Worm (Caenorhabditis elegans): ENCODE data around the gene C18C4.7.

Gene C18C4.7

DNA sequence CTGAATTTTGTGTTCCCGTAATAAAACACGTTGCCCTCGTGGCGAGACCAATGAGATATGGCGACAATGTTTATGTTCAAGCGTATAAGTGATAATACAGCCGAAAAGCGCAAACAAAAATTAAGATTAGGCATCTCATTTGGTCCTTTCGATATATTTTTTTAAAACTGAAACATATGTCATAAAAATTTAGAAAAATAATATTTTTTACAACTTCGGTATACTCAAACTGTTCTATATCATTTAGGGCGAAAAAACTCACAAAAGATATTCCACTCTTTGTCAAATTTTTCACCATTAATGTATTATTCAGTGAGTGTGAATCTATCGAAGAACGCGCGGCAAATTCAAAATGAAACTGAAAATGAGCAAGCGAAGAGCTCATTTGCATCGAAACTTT is 28.5 kb downstream of the C18C4.7 start, which contains the start of gene cft-1:
Gene cft-1, plus strand, starts transcription at position 301 of the 400 bp plus-strand sequence.
- TF ChIP-seq elt-1 (tag; optimal IDR thresholded peaks at IDR 0.05) (no peak), mdl-1 (tag; optimal IDR thresholded peaks at IDR 0.05) (no peak), pha-4 (tag; optimal IDR thresholded peaks at IDR 0.05) (no peak), ztf-11 (tag; optimal IDR thresholded peaks at IDR 0.05) (no peak), egl-5 (tag; optimal IDR thresholded peaks at IDR 0.05) (no peak), ZK546.5 (tag; optimal IDR thresholded peaks at IDR 0.05) (no peak)

ce11 chrV:5536240-5536811 is 30.7 kb downstream of the C18C4.7 start, which contains the start of the genes cox-16 and syp-2:
Gene cox-16 (minus strand): TSS chrV:5536243.
Gene syp-2 (plus strand): TSS chrV:5536487.
- TF ChIP-seq nhr-237 (tag; optimal IDR thresholded peaks at IDR 0.05), result no peak
- TF ChIP-seq tbx-2 (tag; optimal IDR thresholded peaks at IDR 0.05), result no peak
- peak; percentile 9 for TF ChIP-seq lin-39 (tag; optimal IDR thresholded peaks at IDR 0.05)
- TF ChIP-seq daf-12 (tag; optimal IDR thresholded peaks at IDR 0.05), result no peak
- no peak for TF ChIP-seq snpc-4 (tag; optimal IDR thresholded peaks at IDR 0.05)
- TF ChIP-seq lin-15B (tag; optimal IDR thresholded peaks at IDR 0.05), result peak; percentile 2
- TF ChIP-seq ceh-82 (tag; optimal IDR thresholded peaks at IDR 0.05), result no peak
- TF ChIP-seq eor-1 (tag; optimal IDR thresholded peaks at IDR 0.05), result no peak
- no peak for TF ChIP-seq ZK546.5 (tag; optimal IDR thresholded peaks at IDR 0.05)
- TF ChIP-seq elt-1 (tag; optimal IDR thresholded peaks at IDR 0.05), result no peak
- TF ChIP-seq nhr-77 (tag; optimal IDR thresholded peaks at IDR 0.05), result no peak
- peak; percentile 23 for TF ChIP-seq pha-4 (tag; optimal IDR thresholded peaks at IDR 0.05)
- no peak for TF ChIP-seq nhr-67 (tag; optimal IDR thresholded peaks at IDR 0.05)
- no peak for TF ChIP-seq ama-1 (optimal IDR thresholded peaks at IDR 0.05)
- no peak for TF ChIP-seq ztf-11 (tag; optimal IDR thresholded peaks at IDR 0.05)
- TF ChIP-seq nhr-43 (tag; optimal IDR thresholded peaks at IDR 0.05; ENCODE audit: poor library complexity, severe bottlenecking), result no peak
- TF ChIP-seq elt-3 (tag; optimal IDR thresholded peaks at IDR 0.05), result no peak
- TF ChIP-seq aly-2 (tag; optimal IDR thresholded peaks at IDR 0.05), result no peak

DNA sequence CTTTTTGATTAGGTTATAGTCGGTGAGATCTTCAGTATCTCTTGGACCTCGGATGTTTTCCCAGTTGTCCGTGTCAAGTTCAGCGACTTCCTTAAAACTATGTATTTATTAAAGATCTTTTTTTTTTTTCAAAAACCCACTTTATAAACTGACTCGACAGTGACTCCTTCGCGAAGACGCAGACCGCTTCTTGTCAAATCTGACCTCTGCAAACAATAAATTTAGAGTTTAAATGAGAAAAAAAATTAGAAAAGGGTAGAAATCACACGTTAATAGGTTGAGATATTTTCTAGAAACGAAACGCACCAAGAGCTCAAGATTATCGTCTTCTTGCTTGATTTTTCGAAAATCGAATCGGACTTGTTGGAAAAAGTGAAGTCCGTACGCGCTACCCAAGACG is 31.2 kb downstream of the C18C4.7 start, which contains the start of gene C24G6.8:
Gene C24G6.8, minus strand, starts transcription at position 101 of the 400 bp plus-strand sequence.
- no peak for TF ChIP-seq lsy-12 (tag; optimal IDR thresholded peaks at IDR 0.05)
- no peak for TF ChIP-seq elt-1 (tag; optimal IDR thresholded peaks at IDR 0.05)
- TF ChIP-seq skn-1 (tag; optimal IDR thresholded peaks at IDR 0.05), result no peak
- no peak for TF ChIP-seq unc-39 (tag; optimal IDR thresholded peaks at IDR 0.05)
- TF ChIP-seq daf-12 (tag; optimal IDR thresholded peaks at IDR 0.05), result no peak
- TF ChIP-seq zag-1 (tag; optimal IDR thresholded peaks at IDR 0.05), result no peak
- TF ChIP-seq fkh-10 (GFP tag; optimal IDR thresholded peaks at IDR 0.05), result no peak
- no peak for TF ChIP-seq nfya-1 (tag; optimal IDR thresholded peaks at IDR 0.05; ENCODE audit: insufficient read depth)
- no peak for TF ChIP-seq mdl-1 (tag; optimal IDR thresholded peaks at IDR 0.05)
- no peak for TF ChIP-seq ceh-16 (tag; optimal IDR thresholded peaks at IDR 0.05)
- no peak for TF ChIP-seq fkh-2 (tag; optimal IDR thresholded peaks at IDR 0.05)
- no peak for TF ChIP-seq nhr-12 (tag; optimal IDR thresholded peaks at IDR 0.05)
- TF ChIP-seq nhr-25 (tag; optimal IDR thresholded peaks at IDR 0.05), result no peak
- TF ChIP-seq ceh-82 (tag; optimal IDR thresholded peaks at IDR 0.05), result no peak
- TF ChIP-seq sea-2 (GFP tag; optimal IDR thresholded peaks at IDR 0.05), result no peak
- TF ChIP-seq pqm-1 (tag; optimal IDR thresholded peaks at IDR 0.05), result no peak
- no peak for TF ChIP-seq fos-1 (tag; optimal IDR thresholded peaks at IDR 0.05)

DNA sequence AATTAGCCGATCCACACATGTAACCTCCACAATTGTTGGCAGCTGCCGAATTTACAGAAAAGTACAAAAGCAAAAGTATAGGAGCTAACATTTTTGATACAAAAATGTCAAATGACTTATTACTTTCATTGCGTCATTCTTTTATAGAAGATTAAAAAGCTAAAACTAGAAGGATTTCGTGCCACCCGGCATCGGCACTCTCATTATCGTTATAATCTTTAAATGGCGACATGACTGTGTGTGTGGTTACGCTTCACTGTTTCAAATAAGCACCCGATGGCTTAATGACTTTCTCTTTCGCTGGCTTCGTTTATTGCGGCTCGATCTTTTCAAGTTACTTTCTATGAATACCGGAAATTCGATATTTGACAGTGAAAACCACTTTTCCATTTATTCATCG is 33.3 kb downstream of the C18C4.7 start, which contains the start of gene grl-1:
Gene grl-1, minus strand, starts transcription at position 101 of the 400 bp plus-strand sequence.
- no peak for TF ChIP-seq lin-15B (tag; optimal IDR thresholded peaks at IDR 0.05)

ce11 chrV:5527694-5528093 is 39.3 kb downstream of the C18C4.7 start:
- TF ChIP-seq unc-39 (tag; optimal IDR thresholded peaks at IDR 0.05) (no peak), unc-62 (GFP tag; optimal IDR thresholded peaks at IDR 0.05) (no peak), fos-1 (tag; optimal IDR thresholded peaks at IDR 0.05) (no peak), zag-1 (tag; optimal IDR thresholded peaks at IDR 0.05) (no peak), ama-1 (optimal IDR thresholded peaks at IDR 0.05) (no peak), sea-2 (GFP tag; optimal IDR thresholded peaks at IDR 0.05) (no peak), nhr-28 (tag; optimal IDR thresholded peaks at IDR 0.05) (no peak), nhr-76 (tag; optimal IDR thresholded peaks at IDR 0.05) (no peak), ztf-11 (tag; optimal IDR thresholded peaks at IDR 0.05) (no peak), R02D3.7 (tag; optimal IDR thresholded peaks at IDR 0.05) (no peak), nhr-237 (tag; optimal IDR thresholded peaks at IDR 0.05) (no peak), daf-12 (tag; optimal IDR thresholded peaks at IDR 0.05) (no peak), elt-3 (tag; optimal IDR thresholded peaks at IDR 0.05) (no peak), ceh-82 (tag; optimal IDR thresholded peaks at IDR 0.05) (no peak), mdl-1 (tag; optimal IDR thresholded peaks at IDR 0.05) (no peak), aly-2 (tag; optimal IDR thresholded peaks at IDR 0.05) (no peak), lin-15B (tag; optimal IDR thresholded peaks at IDR 0.05) (no peak), nfya-1 (tag; optimal IDR thresholded peaks at IDR 0.05; ENCODE audit: insufficient read depth) (no peak)
